Worm (Caenorhabditis elegans): ENCODE results near the gene hsd-2.

DNA sequence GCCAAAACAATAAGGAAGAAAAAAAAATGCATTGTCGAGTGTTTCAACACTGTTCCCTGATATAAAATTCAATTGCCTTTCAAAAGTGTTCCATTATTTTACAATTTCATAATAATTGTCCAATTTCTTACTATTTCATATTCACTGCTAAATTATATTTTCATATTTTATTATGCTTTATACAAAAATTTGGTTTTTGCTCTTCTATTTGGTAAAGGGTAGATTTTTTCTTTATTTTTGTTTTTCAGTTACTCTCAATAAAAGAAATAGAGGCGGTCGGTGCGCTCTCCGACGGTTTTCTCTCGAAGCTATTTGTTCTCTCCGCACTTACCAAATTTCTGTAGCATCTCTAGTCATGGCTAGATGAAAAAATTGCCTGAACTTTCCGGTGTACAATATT, 12.6 kb downstream of the hsd-2 start, which contains the start of gene sek-3:
- TF ChIP-seq snpc-4 (tag; optimal IDR thresholded peaks at IDR 0.05) (no peak), tag-97 (GFP tag; IDR thresholded peaks at IDR 0.05) (no peak), daf-19 (GFP tag; conservative IDR thresholded peaks at IDR 0.05) (no peak), unc-130 (GFP tag; optimal IDR thresholded peaks at IDR 0.05) (no peak), unc-62 (GFP tag; optimal IDR thresholded peaks at IDR 0.05 in 1 of 2) (no peak), unc-62 (tag; optimal IDR thresholded peaks at IDR 0.05) (no peak), lsy-2 (tag; optimal IDR thresholded peaks at IDR 0.05) (no peak)
